Fruit fly (Drosophila melanogaster) whole organism, embryonic: ENCODE data around the gene rb.
A peak's percentile ranks its signal among the peaks of the same experiment; 100 is the strongest.

Source experiments
- C15 ChIP-seq: fragments of 200-800 bp; sonication (Bioruptor generic); IDR thresholded peaks from 3 replicates; pipeline ENCODE4 v1.3.6; 2022; ENCODE audit warnings: missing biosample characterization, missing genetic modification characterization
- CG10431 ChIP-seq: fragments of 200-800 bp; sonication (Bioruptor generic); optimal IDR thresholded peaks from 3 replicates; lab custom pipeline; 2018; ENCODE audit warnings: missing biosample characterization, mild to moderate bottlenecking, missing genetic modification characterization
- CG10565 ChIP-seq: fragments of 200-800 bp; sonication (Bioruptor generic); optimal IDR thresholded peaks from 3 replicates; lab custom pipeline; 2016; ENCODE audit warnings: missing biosample characterization, mild to moderate bottlenecking, missing genetic modification characterization
- CG10979 ChIP-seq: fragments of 200-800 bp; sonication (Bioruptor generic); optimal IDR thresholded peaks from 2 replicates; lab custom pipeline; 2018; ENCODE audit warnings: missing biosample characterization, mild to moderate bottlenecking, missing genetic modification characterization, moderate library complexity
- CG12104 ChIP-seq: fragments of 200-800 bp; sonication (Bioruptor generic); optimal IDR thresholded peaks from 3 replicates; lab custom pipeline; 2016; ENCODE audit warnings: missing biosample characterization, missing genetic modification characterization
- CG1233 ChIP-seq: fragments of 200-800 bp; sonication (Bioruptor generic); optimal IDR thresholded peaks from 4 replicates; lab custom pipeline; 2018; ENCODE audit warnings: missing biosample characterization, mild to moderate bottlenecking, missing genetic modification characterization
- CG12659 ChIP-seq: fragments of 200-800 bp; sonication (Bioruptor generic); optimal IDR thresholded peaks from 3 replicates; lab custom pipeline; 2017; ENCODE audit warnings: mild to moderate bottlenecking, missing biosample characterization, missing genetic modification reagents, missing genetic modification characterization
- CG12744 ChIP-seq: fragments of 200-800 bp; sonication (Bioruptor generic); optimal IDR thresholded peaks from 2 replicates; lab custom pipeline; 2016; ENCODE audit warnings: missing biosample characterization, missing genetic modification characterization
- CG14965 ChIP-seq: fragments of 200-800 bp; sonication (Bioruptor generic); optimal IDR thresholded peaks from 2 replicates; lab custom pipeline; 2016; ENCODE audit warnings: missing biosample characterization, missing genetic modification characterization, borderline replicate concordance
- CG1529 ChIP-seq: fragments of 200-800 bp; sonication (Bioruptor generic); optimal IDR thresholded peaks from 3 replicates; lab custom pipeline; 2018; ENCODE audit warnings: missing biosample characterization, missing genetic modification characterization
- CG15514 ChIP-seq: fragments of 200-800 bp; sonication (Bioruptor generic); optimal IDR thresholded peaks from 3 replicates; lab custom pipeline; 2017; ENCODE audit warnings: missing biosample characterization, missing genetic modification characterization, mild to moderate bottlenecking, moderate library complexity, missing genetic modification reagents
- CG1647 ChIP-seq: fragments of 200-800 bp; sonication (Bioruptor generic); optimal IDR thresholded peaks from 3 replicates; lab custom pipeline; 2016; ENCODE audit warnings: missing biosample characterization, missing genetic modification characterization
- CG16779 ChIP-seq: fragments of 200-800 bp; sonication (Bioruptor generic); IDR thresholded peaks from 2 replicates; pipeline ENCODE4 v1.3.6; 2022; ENCODE audit warnings: missing biosample characterization, missing genetic modification characterization
- CG17328 ChIP-seq: fragments of 200-800 bp; sonication (Bioruptor generic); IDR thresholded peaks from 2 replicates; pipeline ENCODE4 v1.3.6; 2022; ENCODE audit warnings: missing biosample characterization, missing genetic modification characterization
- CG18764 ChIP-seq: fragments of 200-800 bp; sonication (Bioruptor generic); optimal IDR thresholded peaks from 3 replicates; lab custom pipeline; 2016; ENCODE audit warnings: missing biosample characterization, missing genetic modification characterization
- CG2116 ChIP-seq: fragments of 200-800 bp; sonication (Bioruptor generic); optimal IDR thresholded peaks from 3 replicates; lab custom pipeline; 2018; ENCODE audit warnings: missing biosample characterization, mild to moderate bottlenecking, missing genetic modification characterization
- CG34376 ChIP-seq: fragments of 200-800 bp; sonication (Bioruptor generic); optimal IDR thresholded peaks from 2 replicates; lab custom pipeline; 2018; ENCODE audit warnings: missing biosample characterization, mild to moderate bottlenecking, missing genetic modification characterization
- CG34422 ChIP-seq: fragments of 200-800 bp; sonication (Bioruptor generic); IDR thresholded peaks from 3 replicates; pipeline ENCODE4 v1.3.6; 2022; ENCODE audit warnings: missing biosample characterization, missing genetic modification characterization
- CG7963 ChIP-seq: fragments of 200-800 bp; sonication (Bioruptor generic); IDR thresholded peaks from 3 replicates; pipeline ENCODE4 v1.3.6; 2022; ENCODE audit warnings: missing biosample characterization, missing genetic modification characterization; ENCODE audit not compliant: partially characterized antibody
- CG7987 ChIP-seq: fragments of 200-800 bp; sonication (Bioruptor generic); optimal IDR thresholded peaks from 2 replicates; lab custom pipeline; 2018; ENCODE audit warnings: missing biosample characterization, mild to moderate bottlenecking, missing genetic modification characterization, moderate library complexity
- CG9727 ChIP-seq: fragments of 200-800 bp; sonication (Bioruptor generic); optimal IDR thresholded peaks from 3 replicates; lab custom pipeline; 2017; ENCODE audit warnings: missing biosample characterization, mild to moderate bottlenecking, missing genetic modification characterization
- CG9817 ChIP-seq: fragments of 200-800 bp; sonication (Bioruptor generic); optimal IDR thresholded peaks from 2 replicates; lab custom pipeline; 2018; ENCODE audit warnings: missing biosample characterization, mild to moderate bottlenecking, missing genetic modification characterization, moderate library complexity
- CHES-1-like ChIP-seq: fragments of 200-800 bp; sonication (Bioruptor generic); optimal IDR thresholded peaks from 2 replicates; lab custom pipeline; 2016; ENCODE audit warnings: missing biosample characterization, missing genetic modification characterization
- Camta ChIP-seq: fragments of 200-800 bp; sonication (Bioruptor generic); optimal IDR thresholded peaks from 2 replicates; lab custom pipeline; 2016; ENCODE audit warnings: missing biosample characterization, missing genetic modification characterization
- E2f2 ChIP-seq: fragments of 200-800 bp; sonication (Bioruptor generic); IDR thresholded peaks from 2 replicates; pipeline ENCODE4 v1.3.6; 2022; ENCODE audit warnings: missing biosample characterization, missing genetic modification characterization
- HLH4C ChIP-seq: fragments of 200-800 bp; sonication (Bioruptor generic); IDR thresholded peaks from 3 replicates; pipeline ENCODE4 v1.3.6; 2022; ENCODE audit warnings: missing biosample characterization, missing genetic modification characterization; ENCODE audit not compliant: partially characterized antibody
- HLH54F ChIP-seq: fragments of 200-800 bp; sonication (Bioruptor generic); optimal IDR thresholded peaks from 3 replicates; lab custom pipeline; 2016; ENCODE audit warnings: missing biosample characterization, missing genetic modification characterization
- HmgD ChIP-seq: fragments of 200-800 bp; sonication (Bioruptor generic); optimal IDR thresholded peaks from 3 replicates; lab custom pipeline; 2016; ENCODE audit warnings: missing biosample characterization, missing genetic modification characterization
- Hsf ChIP-seq: fragments of 200-800 bp; sonication (Bioruptor generic); optimal IDR thresholded peaks from 3 replicates; lab custom pipeline; 2016; ENCODE audit warnings: missing biosample characterization, missing genetic modification characterization
- MBD-R2 ChIP-seq: fragments of 200-800 bp; sonication (Bioruptor generic); IDR thresholded peaks from 2 replicates; pipeline ENCODE4 v1.3.6; 2022; ENCODE audit warnings: missing biosample characterization, missing genetic modification characterization
- Side ChIP-seq: fragments of 200-800 bp; sonication (Bioruptor generic); optimal IDR thresholded peaks from 2 replicates; lab custom pipeline; 2016; ENCODE audit warnings: missing biosample characterization, missing genetic modification characterization
- Six4 ChIP-seq: fragments of 200-800 bp; sonication (Bioruptor generic); optimal IDR thresholded peaks from 2 replicates; lab custom pipeline; 2016; ENCODE audit warnings: missing biosample characterization, missing genetic modification characterization
- Sox102F ChIP-seq: fragments of 200-800 bp; sonication (Bioruptor generic); optimal IDR thresholded peaks from 2 replicates; lab custom pipeline; 2018; ENCODE audit warnings: missing biosample characterization, mild to moderate bottlenecking, missing genetic modification characterization, moderate library complexity
- Usf ChIP-seq: fragments of 200-800 bp; sonication (Bioruptor generic); optimal IDR thresholded peaks from 2 replicates; lab custom pipeline; 2017; ENCODE audit warnings: missing genotype, missing biosample characterization, missing genetic modification characterization
- ac ChIP-seq: fragments of 200-800 bp; sonication (Bioruptor generic); optimal IDR thresholded peaks from 3 replicates; lab custom pipeline; 2017; ENCODE audit warnings: missing biosample characterization, mild to moderate bottlenecking, missing genetic modification characterization
- ara ChIP-seq: fragments of 200-800 bp; sonication (Bioruptor generic); IDR thresholded peaks from 2 replicates; pipeline ENCODE4 v1.3.6; 2022; ENCODE audit warnings: missing biosample characterization, missing genetic modification characterization
- ato ChIP-seq: fragments of 200-800 bp; sonication (Bioruptor generic); IDR thresholded peaks from 2 replicates; pipeline ENCODE4 v1.3.6; 2022; ENCODE audit warnings: missing biosample characterization, missing genetic modification characterization; ENCODE audit not compliant: partially characterized antibody
- chinmo ChIP-seq: fragments of 200-800 bp; sonication (Bioruptor generic); IDR thresholded peaks from 4 replicates; pipeline ENCODE4 v1.3.6; 2022; ENCODE audit warnings: missing biosample characterization, missing genetic modification characterization; ENCODE audit not compliant: partially characterized antibody
- crp ChIP-seq, 2 experiments: fragments of 200-800 bp; sonication (Bioruptor generic); optimal IDR thresholded peaks; 2 replicates in 1 of 2; 3 replicates in 1 of 2; lab custom pipeline; 2017; ENCODE audit warnings: missing biosample characterization in 2 of 2, missing genetic modification characterization in 2 of 2, mild to moderate bottlenecking in 1 of 2, moderate library complexity in 1 of 2
- dmrt11E ChIP-seq: fragments of 200-800 bp; sonication (Bioruptor generic); optimal IDR thresholded peaks from 3 replicates; lab custom pipeline; 2018; ENCODE audit warnings: missing biosample characterization, mild to moderate bottlenecking, missing genetic modification characterization, moderate library complexity
- esg ChIP-seq: fragments of 200-800 bp; sonication (Bioruptor generic); conservative IDR thresholded peaks from 2 replicates; pipeline ENCODE4 v1.3.6; 2022; ENCODE audit warnings: missing biosample characterization, missing genetic modification characterization
- gt ChIP-seq: fragments of 200-800 bp; sonication (Bioruptor generic); IDR thresholded peaks from 2 replicates; pipeline ENCODE4 v1.3.6; 2022; ENCODE audit warnings: missing biosample characterization, missing genetic modification characterization
- hb ChIP-seq: fragments of 200-800 bp; sonication (Bioruptor generic); IDR thresholded peaks from 3 replicates; pipeline ENCODE4 v1.3.6; 2022; ENCODE audit warnings: missing biosample characterization, missing genetic modification characterization; ENCODE audit not compliant: partially characterized antibody
- kah ChIP-seq: fragments of 200-800 bp; sonication (Bioruptor generic); optimal IDR thresholded peaks from 2 replicates; lab custom pipeline; 2018; ENCODE audit warnings: missing biosample characterization, mild to moderate bottlenecking, missing genetic modification characterization
- lbe ChIP-seq: fragments of 200-800 bp; sonication (Bioruptor generic); optimal IDR thresholded peaks from 2 replicates; lab custom pipeline; 2016; ENCODE audit warnings: missing biosample characterization, mild to moderate bottlenecking, missing genetic modification characterization
- mirr ChIP-seq: fragments of 200-800 bp; sonication (Bioruptor generic); optimal IDR thresholded peaks from 3 replicates; lab custom pipeline; 2018; ENCODE audit warnings: missing biosample characterization, mild to moderate bottlenecking, missing genetic modification characterization
- sna ChIP-seq: fragments of 200-800 bp; sonication (Bioruptor generic); IDR thresholded peaks from 2 replicates; pipeline ENCODE4 v1.3.6; 2022; ENCODE audit warnings: missing biosample characterization, missing genetic modification characterization; ENCODE audit not compliant: partially characterized antibody
- unpg ChIP-seq: fragments of 200-800 bp; sonication (Bioruptor generic); optimal IDR thresholded peaks from 3 replicates; lab custom pipeline; 2018; ENCODE audit warnings: missing biosample characterization, mild to moderate bottlenecking, missing genetic modification characterization, moderate library complexity
- vnd ChIP-seq: fragments of 200-800 bp; sonication (Bioruptor generic); IDR thresholded peaks from 3 replicates; pipeline ENCODE4 v1.3.6; 2022; ENCODE audit warnings: missing biosample characterization, missing genetic modification characterization; ENCODE audit not compliant: partially characterized antibody
- wor ChIP-seq: fragments of 200-800 bp; sonication (Bioruptor generic); IDR thresholded peaks from 2 replicates; pipeline ENCODE4 v1.3.6; 2022; ENCODE audit warnings: missing biosample characterization, missing genetic modification characterization

rb gene

DNA sequence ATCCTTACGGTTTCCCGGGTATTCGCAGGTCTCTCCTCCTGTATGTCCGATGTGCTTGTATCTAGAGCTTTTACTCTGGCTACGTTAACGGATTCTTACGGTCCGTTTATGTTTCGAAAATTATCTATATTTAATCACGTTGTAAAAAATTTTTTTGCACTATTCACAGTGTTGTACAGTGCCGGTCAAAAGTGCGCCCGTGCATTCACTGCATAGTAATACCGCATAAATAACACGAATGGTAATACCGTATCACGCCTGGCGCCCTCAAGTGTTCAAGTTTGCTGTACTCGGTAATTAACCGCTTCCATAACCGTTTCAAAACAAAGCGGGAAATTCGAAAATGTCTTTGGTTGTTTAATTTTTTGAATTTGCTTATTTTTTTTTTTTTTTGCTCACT lies 13.6 kb upstream of the rb start, which contains the start of gene CG11444 (continued):
- TF ChIP-seq chinmo (no peak), lbe (GFP tag; lab: Kevin White, UChicago) (peak; percentile 50), Side (GFP tag; lab: Kevin White, UChicago) (peak; percentile 21), E2f2 (GFP tag; lab: Robert Waterston, UW) (peak; percentile 93), CG7987 (peak; percentile 48), Sox102F (GFP tag; lab: Kevin White, UChicago) (no peak), CG18764 (peak; percentile 5), esg (GFP tag; lab: Robert Waterston, UW) (no peak), Usf (peak; percentile 13), CG34422 (peak; percentile 59; the same call in 1 of the 3 replicates), Hsf (GFP tag; lab: Kevin White, UChicago) (peak; percentile 53), CG7963 (GFP tag; lab: Robert Waterston, UW) (no peak), unpg (peak; percentile 9), HmgD (GFP tag; lab: Kevin White, UChicago) (peak; percentile 67), CG12104 (GFP tag; lab: Kevin White, UChicago) (no peak), ara (no peak), kah (GFP tag; lab: Kevin White, UChicago) (no peak), CG16779 (0 out of 2 replicates have a peak, but pooled peaks have one; percentile 31), Six4 (GFP tag; lab: Kevin White, UChicago) (no peak), CG9727 (GFP tag; lab: Kevin White, UChicago) (no peak), CG2116 (GFP tag; lab: Kevin White, UChicago) (peak; percentile 75), vnd (no peak), Camta (peak; percentile 11), CG12744 (GFP tag; lab: Kevin White, UChicago) (no peak), CG34376 (peak; percentile 22), sna (no peak), HLH4C (GFP tag; lab: Robert Waterston, UW) (no peak), hb (GFP tag; lab: Robert Waterston, UW) (no peak), CG12659 (GFP tag; lab: Kevin White, UChicago) (peak; percentile 77), mirr (peak; percentile 41), ato (GFP tag; lab: Robert Waterston, UW) (no peak), MBD-R2 (GFP tag; lab: Robert Waterston, UW) (peak; percentile 76), C15 (GFP tag; lab: Robert Waterston, UW) (no peak), CG14965 (no peak), CG10431 (GFP tag; lab: Kevin White, UChicago) (no peak), ac (GFP tag; lab: Kevin White, UChicago) (no peak), CG17328 (GFP tag; lab: Robert Waterston, UW) (no peak), CG10565 (GFP tag; lab: Kevin White, UChicago) (no peak), CHES-1-like (GFP tag; lab: Kevin White, UChicago) (peak; percentile 70), CG9817 (tag; lab: Kevin White, UChicago) (peak; percentile 29), CG15514 (GFP tag; lab: Kevin White, UChicago) (peak; percentile 74), CG10979 (tag; lab: Kevin White, UChicago) (peak; percentile 23), HLH54F (GFP tag; lab: Kevin White, UChicago) (peak; percentile 32), crp (GFP tag; optimal IDR thresholded peaks at IDR 0.05; lab: Kevin White, UChicago) (no peak), dmrt11E (tag; lab: Kevin White, UChicago) (peak; percentile 9), wor (GFP tag; lab: Robert Waterston, UW) (no peak), CG1529 (GFP tag; lab: Kevin White, UChicago) (no peak), CG1233 (GFP tag; lab: Kevin White, UChicago) (no peak), gt (GFP tag; lab: Robert Waterston, UW) (no peak), CG1647 (GFP tag; lab: Kevin White, UChicago) (peak; percentile 26)
